Worm (Caenorhabditis elegans) whole organism, young adult: ENCODE results near the gene srab-7.

ENCODE experiments used
- C17E4.6 ChIP-seq: fragments of 200-800 bp; sonication (Bioruptor generic); IDR thresholded peaks from 2 replicates; pipeline ENCODE4 v1.3.6; 2022; ENCODE audit warnings: missing genetic modification reagents, missing genetic modification characterization, missing compliant biosample characterization
- F33H1.4 ChIP-seq: fragments of 200-800 bp; sonication (Bioruptor generic); IDR thresholded peaks from 2 replicates; pipeline ENCODE4 v1.3.6; 2022; ENCODE audit warnings: missing genetic modification reagents, missing genetic modification characterization, missing compliant biosample characterization
- ceh-27 ChIP-seq: fragments of 200-800 bp; sonication (Bioruptor generic); optimal IDR thresholded peaks from 2 replicates; lab custom pipeline; 2018; ENCODE audit warnings: mild to moderate bottlenecking, missing genetic modification characterization, moderate library complexity, missing compliant biosample characterization
- dox-1 ChIP-seq: fragments of 200-800 bp; sonication (Bioruptor generic); IDR thresholded peaks from 2 replicates; pipeline ENCODE4 v1.3.6; 2022; ENCODE audit warnings: missing genetic modification reagents, missing genetic modification characterization, missing compliant biosample characterization
- madf-8 ChIP-seq: fragments of 200-800 bp; sonication (Bioruptor generic); conservative IDR thresholded peaks from 2 replicates; pipeline ENCODE4 v1.3.6; 2022; ENCODE audit warnings: missing genetic modification reagents, missing genetic modification characterization, missing compliant biosample characterization
- nhr-80 ChIP-seq: sonication (generic microtip); optimal IDR thresholded peaks from 2 replicates; lab custom pipeline; 2016; ENCODE audit warnings: missing genetic modification characterization, missing compliant biosample characterization
- sea-2 ChIP-seq: fragments of 200-800 bp; sonication (Bioruptor generic); IDR thresholded peaks from 2 replicates; pipeline ENCODE4 v1.3.6; 2022; ENCODE audit warnings: missing genetic modification characterization, missing compliant biosample characterization
- snpc-4 ChIP-seq, 5 experiments: fragments of 150-350 bp in 1 of 5; sonication (generic microtip) in 4 of 5; optimal IDR thresholded peaks; 2 replicates each; lab custom pipeline; 2014 to 2018; ENCODE audit warnings: missing genetic modification characterization in 5 of 5, missing biosample characterization in 3 of 5, antibody characterized with exemption in 2 of 5, mild to moderate bottlenecking in 2 of 5, missing compliant biosample characterization in 2 of 5, missing genotype in 2 of 5, moderate library complexity in 2 of 5, missing genetic modification reagents in 1 of 5
- ztf-3 ChIP-seq: fragments of 200-800 bp; sonication (Bioruptor generic); optimal IDR thresholded peaks from 2 replicates; lab custom pipeline; 2018; ENCODE audit warnings: mild to moderate bottlenecking, missing genetic modification characterization, missing compliant biosample characterization

ce11 chrV:3127670-3128069 lies 27.3 kb downstream of the srab-7 start, which contains the start of gene Y73C8C.10:
- TF ChIP-seq sea-2 (GFP tag; lab: Robert Waterston, UW) (no peak), C17E4.6 (GFP tag; lab: Robert Waterston, UW) (no peak), ztf-3 (no peak), dox-1 (GFP tag; lab: Robert Waterston, UW) (no peak), snpc-4 (GFP tag; optimal IDR thresholded peaks at IDR 0.05; lab: Kevin White, UChicago) (no peak), snpc-4 (tag; optimal IDR thresholded peaks at IDR 0.05; lab: Kevin White, UChicago) (no peak), ceh-27 (GFP tag; lab: Kevin White, UChicago) (no peak), madf-8 (GFP tag; lab: Robert Waterston, UW) (no peak), F33H1.4 (GFP tag; lab: Robert Waterston, UW) (no peak), nhr-80 (tag; lab: Kevin White, UChicago) (no peak)
